Worm (Caenorhabditis elegans) whole organism, L3 larva: ENCODE data around the gene F37A4.5.

Source experiments
- fkh-10 ChIP-seq: sonication (generic microtip); optimal IDR thresholded peaks from 2 replicates; lab custom pipeline; 2017; ENCODE audit warnings: missing biosample characterization, missing genetic modification reagents, missing genetic modification characterization
- lin-39 ChIP-seq: fragments of 150-350 bp; optimal IDR thresholded peaks from 2 replicates; lab custom pipeline; 2018; ENCODE audit warnings: missing biosample characterization, missing genetic modification reagents, missing genetic modification characterization
- lsy-12 ChIP-seq: sonication (generic microtip); optimal IDR thresholded peaks from 2 replicates; lab custom pipeline; 2016; ENCODE audit warnings: mild to moderate bottlenecking, missing genetic modification characterization, missing compliant biosample characterization
- nhr-237 ChIP-seq: fragments of 150-350 bp; optimal IDR thresholded peaks from 2 replicates; lab custom pipeline; 2014; ENCODE audit warnings: missing biosample characterization, missing genetic modification characterization
- skn-1 ChIP-seq: fragments of 150-350 bp; optimal IDR thresholded peaks from 2 replicates; lab custom pipeline; 2014; ENCODE audit warnings: missing biosample characterization, missing genetic modification characterization
- snpc-4 ChIP-seq: fragments of 150-350 bp; optimal IDR thresholded peaks from 2 replicates; lab custom pipeline; 2014; ENCODE audit warnings: missing biosample characterization, missing genetic modification characterization
- unc-39 ChIP-seq: sonication (generic microtip); optimal IDR thresholded peaks from 4 replicates; lab custom pipeline; 2017; ENCODE audit warnings: missing biosample characterization, missing genetic modification characterization
- unc-62 ChIP-seq: fragments of 150-350 bp; sonication (generic microtip); optimal IDR thresholded peaks from 4 replicates; lab custom pipeline; 2014; ENCODE audit warnings: missing biosample characterization, missing genetic modification reagents, missing genetic modification characterization
- ztf-11 ChIP-seq: fragments of 150-350 bp; optimal IDR thresholded peaks from 2 replicates; lab custom pipeline; 2014; ENCODE audit warnings: missing biosample characterization, missing genetic modification characterization

ce11 chrIII:6718270-6718669 lies 6.6 kb downstream of the F37A4.5 start, which contains the start of gene F37A4.3:
- TF ChIP-seq fkh-10 (GFP tag; lab: Kevin White, UChicago) (no peak), snpc-4 (tag; lab: Kevin White, UChicago) (no peak), ztf-11 (tag; lab: Kevin White, UChicago) (no peak), skn-1 (tag; lab: Kevin White, UChicago) (no peak), nhr-237 (no peak), unc-62 (GFP tag; lab: Kevin White, UChicago) (no peak), lin-39 (no peak), unc-39 (tag; lab: Kevin White, UChicago) (no peak), lsy-12 (tag; lab: Kevin White, UChicago) (no peak)
